Fruit fly (Drosophila melanogaster) whole organism, embryonic: ENCODE data around the gene CG42269.
A peak's percentile ranks its signal among the peaks of the same experiment; 100 is the strongest.

Experiments
- Atf3 ChIP-seq: fragments of 200-800 bp; sonication (Bioruptor generic); optimal IDR thresholded peaks from 3 replicates; lab custom pipeline; 2016; ENCODE audit warnings: missing biosample characterization, missing genetic modification characterization
- Bgb ChIP-seq: fragments of 200-800 bp; sonication (Bioruptor generic); IDR thresholded peaks from 2 replicates; pipeline ENCODE4 v1.3.6; 2022; ENCODE audit warnings: missing biosample characterization, missing genetic modification characterization; ENCODE audit not compliant: partially characterized antibody
- CG12299 ChIP-seq: fragments of 200-800 bp; sonication (Bioruptor generic); optimal IDR thresholded peaks from 2 replicates; lab custom pipeline; 2018; ENCODE audit warnings: missing biosample characterization, mild to moderate bottlenecking, missing genetic modification characterization
- CG13123 ChIP-seq: fragments of 200-800 bp; sonication (Bioruptor generic); optimal IDR thresholded peaks from 2 replicates; lab custom pipeline; 2016; ENCODE audit warnings: missing biosample characterization, missing genetic modification characterization
- CG13424 ChIP-seq: fragments of 200-800 bp; sonication (Bioruptor generic); optimal IDR thresholded peaks from 2 replicates; lab custom pipeline; 2019; ENCODE audit warnings: missing biosample characterization, mild to moderate bottlenecking, missing genetic modification characterization, moderate library complexity
- CG14050 ChIP-seq: fragments of 200-800 bp; sonication (Bioruptor generic); IDR thresholded peaks from 3 replicates; pipeline ENCODE4 v1.3.6; 2022; ENCODE audit warnings: missing biosample characterization, missing genetic modification characterization
- CG14441 ChIP-seq: fragments of 200-800 bp; sonication (Bioruptor generic); IDR thresholded peaks from 2 replicates; pipeline ENCODE4 v1.3.6; 2022; ENCODE audit warnings: missing biosample characterization, missing genetic modification characterization
- CG14667 ChIP-seq: fragments of 200-800 bp; sonication (Bioruptor generic); IDR thresholded peaks from 2 replicates; pipeline ENCODE4 v1.3.6; 2022; ENCODE audit warnings: missing biosample characterization, missing genetic modification characterization
- CG1602 ChIP-seq: fragments of 200-800 bp; sonication (Bioruptor generic); optimal IDR thresholded peaks from 3 replicates; lab custom pipeline; 2016; ENCODE audit warnings: missing biosample characterization, missing genetic modification characterization
- CG18011 ChIP-seq: fragments of 200-800 bp; sonication (Bioruptor generic); optimal IDR thresholded peaks from 2 replicates; lab custom pipeline; 2017; ENCODE audit warnings: missing biosample characterization, missing genetic modification characterization, mild to moderate bottlenecking, moderate library complexity, missing genotype
- CG31365 ChIP-seq: fragments of 200-800 bp; sonication (Bioruptor generic); optimal IDR thresholded peaks from 2 replicates; lab custom pipeline; 2018; ENCODE audit warnings: missing biosample characterization, mild to moderate bottlenecking, missing genetic modification characterization
- CG31441 ChIP-seq: fragments of 200-800 bp; sonication (Bioruptor generic); IDR thresholded peaks from 2 replicates; pipeline ENCODE4 v1.3.6; 2022; ENCODE audit warnings: missing biosample characterization, missing genetic modification characterization
- CG3281 ChIP-seq: fragments of 200-800 bp; sonication (Bioruptor generic); optimal IDR thresholded peaks from 3 replicates; lab custom pipeline; 2017; ENCODE audit warnings: missing biosample characterization, mild to moderate bottlenecking, missing genetic modification characterization
- CG33213 ChIP-seq: fragments of 200-800 bp; sonication (Bioruptor generic); optimal IDR thresholded peaks from 3 replicates; lab custom pipeline; 2016; ENCODE audit warnings: missing biosample characterization, missing genetic modification characterization
- CG3726 ChIP-seq: fragments of 200-800 bp; sonication (Bioruptor generic); IDR thresholded peaks from 3 replicates; pipeline ENCODE4, ENCODE4 v1.3.6; 2022; ENCODE audit warnings: missing biosample characterization, missing genetic modification characterization
- CG4360 ChIP-seq: fragments of 200-800 bp; sonication (Bioruptor generic); IDR thresholded peaks from 2 replicates; pipeline ENCODE4 v1.3.6; 2022; ENCODE audit warnings: missing biosample characterization, missing genetic modification characterization
- CG4404 ChIP-seq: fragments of 200-800 bp; sonication (Bioruptor generic); IDR thresholded peaks from 2 replicates; pipeline ENCODE4 v1.3.6; 2022; ENCODE audit warnings: missing biosample characterization, missing genetic modification characterization
- CG5953 ChIP-seq: fragments of 200-800 bp; sonication (Bioruptor generic); IDR thresholded peaks from 2 replicates; pipeline ENCODE4 v1.3.6; 2022; ENCODE audit warnings: missing biosample characterization, missing genetic modification characterization
- CG6683 ChIP-seq: fragments of 200-800 bp; sonication (Bioruptor generic); optimal IDR thresholded peaks from 2 replicates; lab custom pipeline; 2017; ENCODE audit warnings: missing biosample characterization, mild to moderate bottlenecking, missing genetic modification characterization, missing genetic modification reagents
- CG6813 ChIP-seq: fragments of 200-800 bp; sonication (Bioruptor generic); optimal IDR thresholded peaks from 2 replicates; lab custom pipeline; 2017; ENCODE audit warnings: missing biosample characterization, missing genetic modification characterization, mild to moderate bottlenecking, moderate library complexity, missing genetic modification reagents
- CG7786 ChIP-seq: fragments of 200-800 bp; sonication (Bioruptor generic); optimal IDR thresholded peaks from 2 replicates; lab custom pipeline; 2016; ENCODE audit warnings: missing biosample characterization, missing genetic modification characterization
- CG9817 ChIP-seq: fragments of 200-800 bp; sonication (Bioruptor generic); optimal IDR thresholded peaks from 2 replicates; lab custom pipeline; 2018; ENCODE audit warnings: missing biosample characterization, mild to moderate bottlenecking, missing genetic modification characterization, moderate library complexity
- Elba2 ChIP-seq: fragments of 200-800 bp; sonication (Bioruptor generic); optimal IDR thresholded peaks from 3 replicates; lab custom pipeline; 2016; ENCODE audit warnings: missing biosample characterization, missing genetic modification characterization
- HLHmδ ChIP-seq: fragments of 200-800 bp; sonication (Bioruptor generic); optimal IDR thresholded peaks from 2 replicates; lab custom pipeline; 2018; ENCODE audit warnings: missing biosample characterization, mild to moderate bottlenecking, missing genetic modification characterization, moderate library complexity
- Nf-YA ChIP-seq: fragments of 200-800 bp; sonication (Bioruptor generic); IDR thresholded peaks from 2 replicates; pipeline ENCODE4 v1.3.6; 2022; ENCODE audit warnings: missing biosample characterization, missing genetic modification characterization
- Ptx1 ChIP-seq: fragments of 200-800 bp; sonication (Bioruptor generic); IDR thresholded peaks from 2 replicates; pipeline ENCODE4 v1.3.6; 2022; ENCODE audit warnings: missing biosample characterization, missing genetic modification characterization
- Sin3A ChIP-seq: fragments of >200 bp; optimal IDR thresholded peaks from 2 replicates; lab custom pipeline; 2018
- ab ChIP-seq: fragments of 200-800 bp; sonication (Bioruptor generic); optimal IDR thresholded peaks from 2 replicates; lab custom pipeline; 2016; ENCODE audit warnings: missing biosample characterization, missing genetic modification characterization
- bbx ChIP-seq: fragments of 200-800 bp; sonication (Bioruptor generic); IDR thresholded peaks from 2 replicates; pipeline ENCODE4 v1.3.6; 2022; ENCODE audit warnings: missing biosample characterization, missing genetic modification characterization; ENCODE audit not compliant: partially characterized antibody
- crp ChIP-seq, 2 experiments: fragments of 200-800 bp; sonication (Bioruptor generic); optimal IDR thresholded peaks; 2 replicates in 1 of 2; 3 replicates in 1 of 2; lab custom pipeline; 2017; ENCODE audit warnings: missing biosample characterization in 2 of 2, missing genetic modification characterization in 2 of 2, mild to moderate bottlenecking in 1 of 2, moderate library complexity in 1 of 2
- cwo ChIP-seq: fragments of 200-800 bp; sonication (Bioruptor generic); optimal IDR thresholded peaks from 3 replicates; lab custom pipeline; 2017; ENCODE audit warnings: missing biosample characterization, missing genetic modification characterization, mild to moderate bottlenecking, moderate library complexity, missing genetic modification reagents
- dmrt99B ChIP-seq: fragments of 200-800 bp; sonication (Bioruptor generic); optimal IDR thresholded peaks from 2 replicates; lab custom pipeline; 2018; ENCODE audit warnings: missing biosample characterization, mild to moderate bottlenecking, missing genetic modification characterization, moderate library complexity
- fd3F ChIP-seq: fragments of 200-800 bp; sonication (Bioruptor generic); optimal IDR thresholded peaks from 2 replicates; lab custom pipeline; 2018; ENCODE audit warnings: missing biosample characterization, mild to moderate bottlenecking, missing genetic modification characterization, moderate library complexity
- fru ChIP-seq: fragments of >200 bp; optimal IDR thresholded peaks from 2 replicates; lab custom pipeline; 2017
- gcm2 ChIP-seq: fragments of 200-800 bp; sonication (Bioruptor generic); optimal IDR thresholded peaks from 2 replicates; lab custom pipeline; 2016; ENCODE audit warnings: missing biosample characterization, missing genetic modification characterization
- gro ChIP-seq: fragments of 200-800 bp; sonication (Bioruptor generic); optimal IDR thresholded peaks from 2 replicates; lab custom pipeline; 2016; ENCODE audit warnings: missing biosample characterization, missing genetic modification characterization
- inv ChIP-seq: fragments of 200-800 bp; sonication (Bioruptor generic); IDR thresholded peaks from 2 replicates; pipeline ENCODE4 v1.3.6; 2022; ENCODE audit warnings: missing biosample characterization, missing genetic modification characterization; ENCODE audit not compliant: partially characterized antibody
- ken ChIP-seq: fragments of 200-800 bp; sonication (Bioruptor generic); IDR thresholded peaks from 3 replicates; pipeline ENCODE4 v1.3.6; 2022; ENCODE audit warnings: missing biosample characterization, missing genetic modification characterization
- lmd ChIP-seq: fragments of 200-800 bp; sonication (Bioruptor generic); IDR thresholded peaks from 2 replicates; pipeline ENCODE4 v1.3.6; 2022; ENCODE audit warnings: missing biosample characterization, missing genetic modification characterization
- mirr ChIP-seq: fragments of 200-800 bp; sonication (Bioruptor generic); optimal IDR thresholded peaks from 3 replicates; lab custom pipeline; 2018; ENCODE audit warnings: missing biosample characterization, mild to moderate bottlenecking, missing genetic modification characterization
- nau ChIP-seq: fragments of 200-800 bp; sonication (Bioruptor generic); optimal IDR thresholded peaks from 3 replicates; lab custom pipeline; 2017; ENCODE audit warnings: missing biosample characterization, mild to moderate bottlenecking, missing genetic modification characterization, missing genetic modification reagents
- oc ChIP-seq: fragments of 200-800 bp; sonication (Bioruptor generic); optimal IDR thresholded peaks from 2 replicates; lab custom pipeline; 2018; ENCODE audit warnings: missing biosample characterization, mild to moderate bottlenecking, missing genetic modification characterization, moderate library complexity
- onecut ChIP-seq: fragments of 200-800 bp; sonication (Bioruptor generic); IDR thresholded peaks from 2 replicates; pipeline ENCODE4 v1.3.6; 2022; ENCODE audit warnings: missing biosample characterization, missing genetic modification characterization
- phol ChIP-seq: fragments of 200-800 bp; sonication (Bioruptor generic); optimal IDR thresholded peaks from 3 replicates; lab custom pipeline; 2018; ENCODE audit warnings: missing biosample characterization, mild to moderate bottlenecking, missing genetic modification characterization, moderate library complexity
- pum ChIP-seq: fragments of 200-800 bp; sonication (Bioruptor generic); optimal IDR thresholded peaks from 2 replicates; lab custom pipeline; 2016; ENCODE audit warnings: missing biosample characterization, missing genetic modification characterization
- row ChIP-seq: fragments of 200-800 bp; sonication (Bioruptor generic); IDR thresholded peaks from 3 replicates; pipeline ENCODE4 v1.3.6; 2022; ENCODE audit warnings: missing biosample characterization, missing genetic modification characterization
- shn ChIP-seq: fragments of 200-800 bp; sonication (Bioruptor generic); optimal IDR thresholded peaks from 3 replicates; lab custom pipeline; 2016; ENCODE audit warnings: missing biosample characterization, missing genetic modification characterization
- sima ChIP-seq: fragments of 200-800 bp; sonication (Bioruptor generic); optimal IDR thresholded peaks from 2 replicates; lab custom pipeline; 2016; ENCODE audit warnings: missing biosample characterization, missing genetic modification characterization
- sr ChIP-seq: fragments of 200-800 bp; sonication (Bioruptor generic); IDR thresholded peaks from 3 replicates; pipeline ENCODE4 v1.3.6; 2022; ENCODE audit warnings: missing biosample characterization, missing genetic modification characterization
- tin ChIP-seq: fragments of 200-800 bp; sonication (Bioruptor generic); optimal IDR thresholded peaks from 3 replicates; lab custom pipeline; 2016; ENCODE audit warnings: missing biosample characterization, missing genetic modification characterization
- twi ChIP-seq: fragments of 200-800 bp; optimal IDR thresholded peaks from 2 replicates; lab custom pipeline; 2019; ENCODE audit warnings: missing biosample characterization, mild to moderate bottlenecking, missing genetic modification characterization, moderate library complexity
- wor ChIP-seq: fragments of 200-800 bp; sonication (Bioruptor generic); IDR thresholded peaks from 2 replicates; pipeline ENCODE4 v1.3.6; 2022; ENCODE audit warnings: missing biosample characterization, missing genetic modification characterization

CG42269 gene

dm6 chr3L:6085988-6086387, 19.9 kb downstream of the CG42269 start (continued):
- TF ChIP-seq gro (GFP tag; lab: Kevin White, UChicago) = no peak
- no peak for TF ChIP-seq CG3726 (GFP tag; lab: Robert Waterston, UW)
- no peak for TF ChIP-seq CG33213 (GFP tag; lab: Kevin White, UChicago)
- no peak for TF ChIP-seq Ptx1 (GFP tag; lab: Robert Waterston, UW)
- no peak for TF ChIP-seq tin (GFP tag; lab: Kevin White, UChicago)
- no peak for TF ChIP-seq CG12299 (tag; lab: Kevin White, UChicago)
- TF ChIP-seq CG31441 (GFP tag; lab: Robert Waterston, UW) = 0 out of 2 replicates have a peak, but pooled peaks have one; percentile 11
- TF ChIP-seq inv (GFP tag; lab: Robert Waterston, UW) = no peak
- TF ChIP-seq twi (tag; lab: Kevin White, UChicago) = no peak
- TF ChIP-seq Bgb (GFP tag; lab: Robert Waterston, UW) = no peak
- TF ChIP-seq CG14441 (GFP tag; lab: Robert Waterston, UW) = no peak
- no peak for TF ChIP-seq wor (GFP tag; lab: Robert Waterston, UW)
- TF ChIP-seq CG4404 (GFP tag; lab: Robert Waterston, UW) = no peak
- TF ChIP-seq sima (GFP tag; lab: Kevin White, UChicago) = no peak
- TF ChIP-seq CG6813 (GFP tag; lab: Kevin White, UChicago) = no peak
- TF ChIP-seq phol (tag; lab: Kevin White, UChicago) = no peak
- peak; percentile 46 for TF ChIP-seq CG13424 (tag; lab: Kevin White, UChicago)
- TF ChIP-seq ab (GFP tag; lab: Kevin White, UChicago) = no peak
- peak; percentile 57 for TF ChIP-seq row (GFP tag; lab: Robert Waterston, UW)
- TF ChIP-seq crp (GFP tag; optimal IDR thresholded peaks at IDR 0.05; lab: Kevin White, UChicago) = no peak
- TF ChIP-seq CG14667 (GFP tag; lab: Robert Waterston, UW) = no peak
- TF ChIP-seq ken (GFP tag; lab: Robert Waterston, UW) = peak; percentile 21; the same call in 1 of the 3 replicates
- no peak for TF ChIP-seq CG5953 (GFP tag; lab: Robert Waterston, UW)
- TF ChIP-seq CG13123 (GFP tag; lab: Kevin White, UChicago) = no peak
- no peak for TF ChIP-seq Elba2 (GFP tag; lab: Kevin White, UChicago)
- no peak for TF ChIP-seq mirr (GFP tag; lab: Kevin White, UChicago)
- no peak for TF ChIP-seq bbx (GFP tag; lab: Robert Waterston, UW)
- no peak for TF ChIP-seq cwo (GFP tag; lab: Kevin White, UChicago)
- peak; percentile 45 for TF ChIP-seq CG9817 (tag; lab: Kevin White, UChicago)
- TF ChIP-seq CG1602 (GFP tag; lab: Kevin White, UChicago) = peak; percentile 6
- no peak for TF ChIP-seq shn (GFP tag; lab: Kevin White, UChicago)
- no peak for TF ChIP-seq CG3281 (GFP tag; lab: Kevin White, UChicago)
- no peak for TF ChIP-seq onecut (GFP tag; lab: Robert Waterston, UW)
- TF ChIP-seq sr (GFP tag; lab: Robert Waterston, UW) = no peak
- no peak for TF ChIP-seq nau (GFP tag; lab: Kevin White, UChicago)
- no peak for TF ChIP-seq gcm2 (GFP tag; lab: Kevin White, UChicago)
- TF ChIP-seq CG7786 (GFP tag; lab: Kevin White, UChicago) = peak; percentile 14
- TF ChIP-seq Sin3A (lab: Kevin White, UChicago) = no peak
- no peak for TF ChIP-seq dmrt99B (tag; lab: Kevin White, UChicago)
- no peak for TF ChIP-seq oc (tag; lab: Kevin White, UChicago)
- TF ChIP-seq Atf3 = no peak
- TF ChIP-seq CG6683 = no peak
- peak; percentile 11; the same call in 1 of the 3 replicates for TF ChIP-seq CG14050
- TF ChIP-seq pum (GFP tag; lab: Kevin White, UChicago) = peak; percentile 22
- TF ChIP-seq fru (lab: Kevin White, UChicago) = no peak
- TF ChIP-seq lmd (GFP tag; lab: Robert Waterston, UW) = no peak
- TF ChIP-seq fd3F (GFP tag; lab: Kevin White, UChicago) = no peak
- no peak for TF ChIP-seq CG18011 (GFP tag; lab: Kevin White, UChicago)
- no peak for TF ChIP-seq CG31365
- no peak for TF ChIP-seq Nf-YA (GFP tag; lab: Robert Waterston, UW)
- no peak for TF ChIP-seq CG4360 (GFP tag; lab: Robert Waterston, UW)
- TF ChIP-seq HLHmδ = no peak
